Fruit fly (Drosophila melanogaster): ENCODE measurements around the gene RpL34a.

The RpL34a gene

dm6 chr3R:26021195-26021914 lies 37.7 kb downstream of the RpL34a start (continued):
- TF ChIP-seq az2 (GFP tag; optimal IDR thresholded peaks at IDR 0.05) = peak; percentile 97
- TF ChIP-seq NfI (GFP tag; optimal IDR thresholded peaks at IDR 0.05) = peak; percentile 91
- no peak for TF ChIP-seq CG7271 (tag; optimal IDR thresholded peaks at IDR 0.05)
- peak; percentile 67 for TF ChIP-seq en (GFP tag; optimal IDR thresholded peaks at IDR 0.05)
- peak; percentile 57 for TF ChIP-seq jing (GFP tag; optimal IDR thresholded peaks at IDR 0.05)
- peak; percentile 67 for TF ChIP-seq Antp (GFP tag; optimal IDR thresholded peaks at IDR 0.05)
- TF ChIP-seq kay (GFP tag; optimal IDR thresholded peaks at IDR 0.05) = peak; percentile 71
- TF ChIP-seq CG18262 (tag; optimal IDR thresholded peaks at IDR 0.05) = peak; percentile 99
- no peak for TF ChIP-seq cad (GFP tag; optimal IDR thresholded peaks at IDR 0.05)
- TF ChIP-seq Lhr (GFP tag; optimal IDR thresholded peaks at IDR 0.05) = peak; percentile 81
- peak; percentile 53 for TF ChIP-seq CG10565 (GFP tag; optimal IDR thresholded peaks at IDR 0.05)
- peak; percentile 94 for TF ChIP-seq Vsx1 (GFP tag; optimal IDR thresholded peaks at IDR 0.05)
- peak; percentile 55 for TF ChIP-seq Poxn (GFP tag; IDR thresholded peaks at IDR 0.05)
- peak; percentile 58 for TF ChIP-seq CG9876 (GFP tag; optimal IDR thresholded peaks at IDR 0.05)
- peak; percentile 44; the same call in 2 of the 3 replicates for TF ChIP-seq Doc3 (GFP tag; IDR thresholded peaks at IDR 0.05; ENCODE audit: partially characterized antibody)
- TF ChIP-seq Deaf1 (tag; optimal IDR thresholded peaks at IDR 0.05) = peak; percentile 98
- TF ChIP-seq CG2678 (tag; optimal IDR thresholded peaks at IDR 0.05) = peak; percentile 98
- TF ChIP-seq Myb (GFP tag; optimal IDR thresholded peaks at IDR 0.05) = peak; percentile 63
- TF ChIP-seq CG6791 (GFP tag; IDR thresholded peaks at IDR 0.05; ENCODE audit: partially characterized antibody) = peak; percentile 7; the same call in 1 of the 3 replicates
- TF ChIP-seq sima (GFP tag; optimal IDR thresholded peaks at IDR 0.05) = peak; percentile 59
- TF ChIP-seq dan (GFP tag; IDR thresholded peaks at IDR 0.05) = no peak; the same call in 1 of the 2 replicates
- TF ChIP-seq Lpt (GFP tag; optimal IDR thresholded peaks at IDR 0.05) = no peak
- peak; percentile 95 for TF ChIP-seq Asciz (GFP tag; optimal IDR thresholded peaks at IDR 0.05)
- TF ChIP-seq Pdp1 (GFP tag; optimal IDR thresholded peaks at IDR 0.05) = peak; percentile 80 to 90
- peak; percentile 60 for TF ChIP-seq fd102C (GFP tag; optimal IDR thresholded peaks at IDR 0.05)
- peak; percentile 96 for TF ChIP-seq CG15696 (tag; optimal IDR thresholded peaks at IDR 0.05)
- no peak for TF ChIP-seq CG4360 (GFP tag; IDR thresholded peaks at IDR 0.05)
- TF ChIP-seq E2f1 (GFP tag; IDR thresholded peaks at IDR 0.05) = peak; percentile 75
- TF ChIP-seq CG8944 (GFP tag; optimal IDR thresholded peaks at IDR 0.05) = peak; percentile 74
- peak; percentile 98 for TF ChIP-seq CG12769 (tag; optimal IDR thresholded peaks at IDR 0.05)
- TF ChIP-seq CG7987 (GFP tag; optimal IDR thresholded peaks at IDR 0.05) = peak; percentile 74
- peak; percentile 88 for TF ChIP-seq Mes4 (GFP tag; optimal IDR thresholded peaks at IDR 0.05)
- TF ChIP-seq ewg (GFP tag; optimal IDR thresholded peaks at IDR 0.05) = peak; percentile 88
- TF ChIP-seq HmgZ (tag; optimal IDR thresholded peaks at IDR 0.05) = peak; percentile 71
- peak; percentile 31 for TF ChIP-seq CG15514 (GFP tag; optimal IDR thresholded peaks at IDR 0.05)
- TF ChIP-seq sisA (GFP tag; IDR thresholded peaks at IDR 0.05) = peak; percentile 83
- TF ChIP-seq Camta (GFP tag; optimal IDR thresholded peaks at IDR 0.05) = peak; percentile 94
- TF ChIP-seq bigmax (GFP tag; optimal IDR thresholded peaks at IDR 0.05) = no peak
- TF ChIP-seq Chrac-16 (GFP tag; optimal IDR thresholded peaks at IDR 0.05) = peak; percentile 93
- peak; percentile 79 for TF ChIP-seq Kr (GFP tag; optimal IDR thresholded peaks at IDR 0.05)
- TF ChIP-seq CG34376 (GFP tag; optimal IDR thresholded peaks at IDR 0.05) = peak; percentile 56
- peak; percentile 96 for TF ChIP-seq CG17829 (tag; optimal IDR thresholded peaks at IDR 0.05)
- no peak; the same call in 1 of the 2 replicates for TF ChIP-seq CG11247 (GFP tag; IDR thresholded peaks at IDR 0.05)
- TF ChIP-seq ci (GFP tag; IDR thresholded peaks at IDR 0.05) = peak; percentile 13; the same call in 2 of the 3 replicates
- TF ChIP-seq knrl (GFP tag; IDR thresholded peaks at IDR 0.05; ENCODE audit: partially characterized antibody) = no peak
- peak; percentile 69 for TF ChIP-seq Fer2 (tag; optimal IDR thresholded peaks at IDR 0.05)
- TF ChIP-seq CG3726 (GFP tag; IDR thresholded peaks at IDR 0.05) = peak; percentile 71; the same call in 2 of the 3 replicates
- TF ChIP-seq CG6813 (GFP tag; optimal IDR thresholded peaks at IDR 0.05) = peak; percentile 80
